Worm (Caenorhabditis elegans): ENCODE results near the gene ZK1086.3.

Gene ZK1086.3

DNA sequence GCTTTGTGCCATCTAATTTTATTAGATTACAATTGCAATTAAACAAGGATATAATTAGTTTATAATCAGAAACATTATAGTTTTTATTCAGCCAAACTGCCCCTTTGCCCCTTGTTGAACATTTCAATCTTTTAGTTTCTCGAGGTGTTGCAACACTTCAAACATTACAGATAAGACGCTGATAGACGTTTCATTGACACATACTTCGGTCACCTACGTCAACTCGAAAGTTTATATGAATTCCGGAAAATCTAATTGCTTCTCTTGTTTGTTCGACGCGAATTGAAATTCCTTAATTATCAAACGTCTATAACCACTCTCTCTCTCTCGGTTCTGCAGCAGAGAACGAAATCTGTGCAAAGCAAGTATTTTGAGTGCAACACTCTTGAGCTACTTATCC lies 23.4 kb upstream of the ZK1086.3 start:
- no peak for TF ChIP-seq hmg-1.2 (GFP tag; IDR thresholded peaks at IDR 0.05)
- TF ChIP-seq Y95B8A.8 (GFP tag; IDR thresholded peaks at IDR 0.05): no peak
- TF ChIP-seq nfya-2 (GFP tag; IDR thresholded peaks at IDR 0.05): no peak
- TF ChIP-seq lin-26 (GFP tag; IDR thresholded peaks at IDR 0.05): no peak
- no peak for TF ChIP-seq Y53G8AR.9 (GFP tag; conservative IDR thresholded peaks at IDR 0.05)
- TF ChIP-seq dpff-1 (tag; optimal IDR thresholded peaks at IDR 0.05): no peak
- TF ChIP-seq attf-3 (GFP tag; conservative IDR thresholded peaks at IDR 0.05): no peak
- no peak for TF ChIP-seq madf-10 (tag; optimal IDR thresholded peaks at IDR 0.05)
- TF ChIP-seq gei-17 (GFP tag; optimal IDR thresholded peaks at IDR 0.05): no peak
- TF ChIP-seq nhr-90 (tag; optimal IDR thresholded peaks at IDR 0.05): no peak
- no peak for TF ChIP-seq zfh-2 (GFP tag; conservative IDR thresholded peaks at IDR 0.05)
- no peak for TF ChIP-seq B0261.1 (tag; optimal IDR thresholded peaks at IDR 0.05)
- TF ChIP-seq ama-1 (optimal IDR thresholded peaks at IDR 0.05): no peak
- no peak for TF ChIP-seq ama-1 (GFP tag; optimal IDR thresholded peaks at IDR 0.05)
- TF ChIP-seq ztf-22 (GFP tag; optimal IDR thresholded peaks at IDR 0.05): peak; percentile 9
- no peak for TF ChIP-seq C17E4.6 (GFP tag; IDR thresholded peaks at IDR 0.05)
- no peak for TF ChIP-seq lin-35 (GFP tag; optimal IDR thresholded peaks at IDR 0.05)
- no peak for TF ChIP-seq B0035.1 (tag; optimal IDR thresholded peaks at IDR 0.05)
- no peak for TF ChIP-seq dox-1 (GFP tag; IDR thresholded peaks at IDR 0.05)
- peak; percentile 95 for TF ChIP-seq unc-62 (GFP tag; optimal IDR thresholded peaks at IDR 0.05)
- no peak for TF ChIP-seq ztf-26 (tag; optimal IDR thresholded peaks at IDR 0.05)
- no peak for TF ChIP-seq ztf-28 (GFP tag; IDR thresholded peaks at IDR 0.05)
- no peak for TF ChIP-seq sptf-2 (GFP tag; optimal IDR thresholded peaks at IDR 0.05)
- no peak for TF ChIP-seq tlf-1 (GFP tag; optimal IDR thresholded peaks at IDR 0.05)
- peak; percentile 62 for TF ChIP-seq nhr-80 (tag; optimal IDR thresholded peaks at IDR 0.05)
- TF ChIP-seq attf-5 (GFP tag; optimal IDR thresholded peaks at IDR 0.05): no peak
- TF ChIP-seq mel-28 (tag; optimal IDR thresholded peaks at IDR 0.05; ENCODE audit: borderline replicate concordance): no peak

DNA sequence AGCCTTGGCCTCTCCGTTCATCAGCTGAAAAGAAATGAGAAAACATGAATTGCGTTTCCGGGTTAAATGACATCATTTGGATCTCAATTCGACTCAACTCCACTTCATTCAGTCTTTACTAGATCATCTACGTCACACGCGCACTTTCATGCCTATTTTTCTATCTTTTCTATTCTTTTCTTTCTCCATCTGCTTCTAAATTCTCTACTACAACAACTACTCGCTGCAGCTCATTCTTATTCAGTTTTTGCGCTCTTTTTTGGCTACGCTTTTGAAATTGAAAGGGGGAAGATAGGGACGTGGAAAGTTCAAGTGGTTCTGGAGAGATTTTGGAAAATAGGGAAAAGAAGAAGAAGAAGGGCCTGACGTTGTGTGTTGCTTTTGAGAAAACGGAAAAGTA lies 22.1 kb upstream of the ZK1086.3 start:
- TF ChIP-seq cebp-1 (GFP tag; IDR thresholded peaks at IDR 0.05) (no peak), cebp-1 (tag; optimal IDR thresholded peaks at IDR 0.05) (peak; percentile 18), lin-35 (GFP tag; optimal IDR thresholded peaks at IDR 0.05) (peak in 1 of 3 experiments; percentile 56), lir-1 (GFP tag; conservative IDR thresholded peaks at IDR 0.05) (no peak), mel-28 (tag; optimal IDR thresholded peaks at IDR 0.05; ENCODE audit: borderline replicate concordance) (no peak), somi-1 (GFP tag; optimal IDR thresholded peaks at IDR 0.05) (peak; percentile 21), F33H1.4 (GFP tag; IDR thresholded peaks at IDR 0.05) (no peak), K12H6.12 (tag; optimal IDR thresholded peaks at IDR 0.05) (peak; percentile 63), chd-7 (tag; optimal IDR thresholded peaks at IDR 0.05) (peak; percentile 7), atf-7 (tag; optimal IDR thresholded peaks at IDR 0.05) (peak; percentile 58), nfyb-1 (GFP tag; IDR thresholded peaks at IDR 0.05) (0 out of 2 replicates have a peak, but pooled peaks have one; percentile 34), lin-40 (tag; optimal IDR thresholded peaks at IDR 0.05) (peak; percentile 40)

DNA sequence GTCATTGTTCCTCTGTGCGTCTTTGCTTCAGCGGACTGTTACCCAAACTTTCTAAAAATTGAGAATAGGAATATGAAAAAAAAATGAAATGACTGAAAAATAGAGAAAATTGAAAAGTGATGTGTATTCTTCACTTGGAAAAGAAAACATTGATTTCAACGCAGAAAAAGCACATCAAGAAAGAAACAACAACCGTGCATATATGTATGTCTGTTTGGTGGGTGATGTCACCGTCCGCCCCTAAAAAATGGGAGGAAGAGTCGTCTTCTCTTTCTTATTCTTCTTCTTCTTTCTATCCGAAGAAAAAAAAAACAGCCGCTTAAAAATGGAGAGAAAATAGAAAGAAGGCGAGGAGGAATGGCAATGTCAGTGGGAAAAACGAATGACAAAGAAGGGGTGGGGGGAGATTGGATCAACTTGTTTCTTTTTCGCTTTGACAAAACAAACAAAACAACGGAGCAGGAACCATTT lies 20.1 kb upstream of the ZK1086.3 start, which contains the start of gene nkb-3:
TSS of gene nkb-3 (minus strand) at position 51 of the 471 bp plus-strand sequence.
- peak; percentile 5 for TF ChIP-seq lin-40 (tag; optimal IDR thresholded peaks at IDR 0.05)
- TF ChIP-seq hmg-20 (GFP tag; IDR thresholded peaks at IDR 0.05): no peak
- TF ChIP-seq sptf-2 (GFP tag; optimal IDR thresholded peaks at IDR 0.05): no peak
- no peak for TF ChIP-seq Y56A3A.18 (GFP tag; IDR thresholded peaks at IDR 0.05)
- no peak for TF ChIP-seq dpl-1 (GFP tag; optimal IDR thresholded peaks at IDR 0.05)

Data from whole organism, young adult.